Fruit fly (Drosophila melanogaster) whole organism, wandering third instar larva: ENCODE data around the gene Con.

ENCODE experiments used
- Abd-B ChIP-seq: fragments of >200 bp; optimal IDR thresholded peaks from 2 replicates; lab custom pipeline; 2017; ENCODE audit warnings: missing biosample characterization, missing genetic modification characterization
- CG32264 ChIP-seq: fragments of 200-800 bp; sonication (Bioruptor generic); optimal IDR thresholded peaks from 2 replicates; lab custom pipeline; 2016; ENCODE audit warnings: missing biosample characterization, missing genetic modification characterization
- CG9705 ChIP-seq: fragments of 200-800 bp; sonication (Bioruptor generic); optimal IDR thresholded peaks from 2 replicates; lab custom pipeline; 2018; ENCODE audit warnings: missing biosample characterization, mild to moderate bottlenecking, missing genetic modification characterization
- CrebA ChIP-seq: fragments of 200-800 bp; sonication (Bioruptor generic); optimal IDR thresholded peaks from 2 replicates; lab custom pipeline; 2016; ENCODE audit warnings: missing biosample characterization, mild to moderate bottlenecking, missing genetic modification characterization, borderline replicate concordance
- Dfd ChIP-seq: fragments of >200 bp; optimal IDR thresholded peaks from 2 replicates; lab custom pipeline; 2017; ENCODE audit warnings: missing biosample characterization, missing genetic modification characterization
- Dif ChIP-seq: fragments of 200-275, 200-300 bp; sonication (Bioruptor generic); optimal IDR thresholded peaks from 2 replicates; lab custom pipeline; 2018; ENCODE audit warnings: missing biosample characterization, missing genetic modification characterization; ENCODE audit not compliant: partially characterized antibody
- GATAd ChIP-seq: sonication (Bioruptor generic); optimal IDR thresholded peaks from 2 replicates; lab custom pipeline; 2016; ENCODE audit warnings: missing biosample characterization, missing genetic modification characterization
- HLH106 ChIP-seq: fragments of 200-800 bp; optimal IDR thresholded peaks from 3 replicates; lab custom pipeline; 2019; ENCODE audit warnings: missing biosample characterization, mild to moderate bottlenecking, missing genetic modification characterization, moderate library complexity
- Hnf4 ChIP-seq: fragments of 200-800 bp; sonication (Bioruptor generic); optimal IDR thresholded peaks from 2 replicates; lab custom pipeline; 2016; ENCODE audit warnings: missing biosample characterization, mild to moderate bottlenecking, missing genetic modification characterization
- Hr78 ChIP-seq: fragments of >200 bp; optimal IDR thresholded peaks from 2 replicates; lab custom pipeline; 2017; ENCODE audit warnings: missing biosample characterization, missing genetic modification characterization
- Hr83 ChIP-seq: fragments of 200-300 bp; sonication (Bioruptor generic); optimal IDR thresholded peaks from 2 replicates; lab custom pipeline; 2016; ENCODE audit warnings: missing biosample characterization, mild to moderate bottlenecking, missing genetic modification characterization, moderate library complexity; ENCODE audit not compliant: poor library complexity, severe bottlenecking
- Jra ChIP-seq: sonication (Bioruptor generic); optimal IDR thresholded peaks from 2 replicates; lab custom pipeline; 2016; ENCODE audit warnings: missing biosample characterization, missing genetic modification characterization
- Myc ChIP-seq: fragments of >200 bp; optimal IDR thresholded peaks from 2 replicates; lab custom pipeline; 2017
- N ChIP-seq: fragments of >200 bp; optimal IDR thresholded peaks from 2 replicates; lab custom pipeline; 2018; ENCODE audit warnings: missing biosample characterization, missing external identifiers, missing genetic modification characterization
- OdsH ChIP-seq: fragments of 200-800 bp; sonication (Bioruptor generic); optimal IDR thresholded peaks from 2 replicates; lab custom pipeline; 2016; ENCODE audit warnings: missing biosample characterization, mild to moderate bottlenecking, missing genetic modification characterization
- Rel ChIP-seq, 2 experiments: fragments of 200-800 bp; sonication (Bioruptor generic) in 1 of 2; optimal IDR thresholded peaks; 2 replicates in 1 of 2; 3 replicates in 1 of 2; lab custom pipeline; 2016 to 2019; ENCODE audit warnings: mild to moderate bottlenecking in 2 of 2, missing biosample characterization in 2 of 2, missing genetic modification characterization in 2 of 2, moderate library complexity in 1 of 2
- Sp1 ChIP-seq: fragments of 200-800 bp; sonication (Bioruptor generic); optimal IDR thresholded peaks from 3 replicates; lab custom pipeline; 2019; ENCODE audit warnings: missing biosample characterization, mild to moderate bottlenecking, missing genetic modification characterization, moderate library complexity
- Vsx2 ChIP-seq: fragments of 200-300, 225-300 bp; sonication (Bioruptor generic); optimal IDR thresholded peaks from 2 replicates; lab custom pipeline; 2018; ENCODE audit warnings: missing biosample characterization, missing genetic modification characterization; ENCODE audit not compliant: partially characterized antibody
- brk ChIP-seq: fragments of 200-800 bp; sonication (Bioruptor generic); optimal IDR thresholded peaks from 2 replicates; lab custom pipeline; 2016; ENCODE audit warnings: missing biosample characterization, mild to moderate bottlenecking, missing genetic modification characterization
- dl ChIP-seq, 2 experiments: fragments of 175-275, 200-275 bp in 1 of 2; fragments of 200-275 bp in 1 of 2; sonication (Bioruptor generic); optimal IDR thresholded peaks; lab custom pipeline; 2018; ENCODE audit warnings: mild to moderate bottlenecking in 2 of 2, missing biosample characterization in 2 of 2, missing genetic modification characterization in 2 of 2, moderate library complexity in 2 of 2; ENCODE audit not compliant: partially characterized antibody in 2 of 2, insufficient read depth in 1 of 2
- dsf ChIP-seq: sonication (Bioruptor generic); optimal IDR thresholded peaks from 2 replicates; lab custom pipeline; 2016; ENCODE audit warnings: missing biosample characterization, missing genetic modification characterization, borderline replicate concordance
- fru ChIP-seq: fragments of 200-800 bp; sonication (Bioruptor generic); optimal IDR thresholded peaks from 3 replicates; lab custom pipeline; 2016; ENCODE audit warnings: missing biosample characterization, mild to moderate bottlenecking, missing genetic modification characterization
- h ChIP-seq: fragments of 200-800 bp; sonication (Bioruptor generic); optimal IDR thresholded peaks from 3 replicates; lab custom pipeline; 2016; ENCODE audit warnings: missing biosample characterization, mild to moderate bottlenecking, missing genetic modification characterization
- jim ChIP-seq: fragments of 175-275, 200-325 bp; sonication (Bioruptor generic); optimal IDR thresholded peaks from 2 replicates; lab custom pipeline; 2016; ENCODE audit warnings: missing biosample characterization, mild to moderate bottlenecking, missing genetic modification characterization
- lola ChIP-seq: fragments of >200 bp; optimal IDR thresholded peaks from 2 replicates; lab custom pipeline; 2017; ENCODE audit warnings: missing biosample characterization, missing genetic modification characterization
- psq ChIP-seq: fragments of 200-800 bp; sonication (Bioruptor generic); optimal IDR thresholded peaks from 3 replicates; lab custom pipeline; 2017; ENCODE audit warnings: missing biosample characterization, mild to moderate bottlenecking, missing genetic modification characterization, moderate library complexity
- tai ChIP-seq: sonication (Bioruptor generic); optimal IDR thresholded peaks from 2 replicates; lab custom pipeline; 2016; ENCODE audit warnings: missing biosample characterization, missing genetic modification characterization
- usp ChIP-seq: fragments of >200 bp; optimal IDR thresholded peaks from 2 replicates; lab custom pipeline; 2017; ENCODE audit warnings: missing biosample characterization, missing genetic modification characterization
- woc ChIP-seq: sonication (Bioruptor generic); optimal IDR thresholded peaks from 2 replicates; lab custom pipeline; 2016; ENCODE audit warnings: missing biosample characterization, mild to moderate bottlenecking, missing genetic modification characterization

Con gene

dm6 chr3L:5080837-5081236 lies 2.0 kb upstream of the Con start:
- TF ChIP-seq Hr83 (GFP tag; lab: Kevin White, UChicago), result no peak
- no peak for TF ChIP-seq dsf (GFP tag; lab: Kevin White, UChicago)
- no peak for TF ChIP-seq Sp1
- no peak for TF ChIP-seq lola
- no peak for TF ChIP-seq Jra (GFP tag; lab: Kevin White, UChicago)
- no peak for TF ChIP-seq CG32264 (GFP tag; lab: Kevin White, UChicago)
- TF ChIP-seq Vsx2 (GFP tag; lab: Kevin White, UChicago), result no peak
- no peak for TF ChIP-seq jim (GFP tag; lab: Kevin White, UChicago)
- no peak for TF ChIP-seq GATAd (GFP tag; lab: Kevin White, UChicago)
- no peak for TF ChIP-seq N (GFP tag; lab: Kevin White, UChicago)
- no peak for TF ChIP-seq Dfd (GFP tag; lab: Kevin White, UChicago)
- no peak for TF ChIP-seq CrebA (GFP tag; lab: Kevin White, UChicago)
- no peak for TF ChIP-seq Dif (GFP tag; lab: Kevin White, UChicago)
- TF ChIP-seq Hr78 (GFP tag; lab: Kevin White, UChicago), result no peak
- no peak for TF ChIP-seq Abd-B (GFP tag; lab: Kevin White, UChicago)
- no peak for TF ChIP-seq Myc (lab: Kevin White, UChicago)
- TF ChIP-seq CG9705, result no peak
- TF ChIP-seq psq (GFP tag; lab: Kevin White, UChicago), result no peak
- TF ChIP-seq woc (GFP tag; lab: Kevin White, UChicago), result no peak
- no peak for TF ChIP-seq fru

- TF ChIP-seq Dif (GFP tag; lab: Kevin White, UChicago), result no peak
- TF ChIP-seq brk, result no peak
- TF ChIP-seq psq (GFP tag; lab: Kevin White, UChicago), result no peak
- no peak for TF ChIP-seq CG9705
- no peak for TF ChIP-seq Hnf4 (GFP tag; lab: Kevin White, UChicago)
- no peak for TF ChIP-seq usp
- no peak for TF ChIP-seq Jra (GFP tag; lab: Kevin White, UChicago)
- no peak for TF ChIP-seq fru
- TF ChIP-seq h (GFP tag; lab: Kevin White, UChicago), result no peak
- no peak for TF ChIP-seq Dfd (GFP tag; lab: Kevin White, UChicago)
- TF ChIP-seq lola, result no peak
- TF ChIP-seq CG32264 (GFP tag; lab: Kevin White, UChicago), result no peak
- TF ChIP-seq HLH106 (tag; lab: Kevin White, UChicago), result no peak
- no peak for TF ChIP-seq jim (GFP tag; lab: Kevin White, UChicago)
- no peak for TF ChIP-seq dsf (GFP tag; lab: Kevin White, UChicago)
- no peak for TF ChIP-seq N (GFP tag; lab: Kevin White, UChicago)
- no peak for TF ChIP-seq Abd-B (GFP tag; lab: Kevin White, UChicago)
- TF ChIP-seq OdsH (GFP tag; lab: Kevin White, UChicago), result no peak
- no peak for TF ChIP-seq CrebA (GFP tag; lab: Kevin White, UChicago)
Observed at dm6 chr3L:5017521-5017920, 61.3 kb downstream of the Con start.

dm6 chr3L:5012033-5012432 lies 66.8 kb downstream of the Con start, which contains the start of gene ATPsynCF6L:
ATPsynCF6L (minus strand) TSS chr3L:5012133.
- TF ChIP-seq Rel (GFP tag; optimal IDR thresholded peaks at IDR 0.05; lab: Kevin White, UChicago), result no peak
- no peak for TF ChIP-seq Rel (tag; optimal IDR thresholded peaks at IDR 0.05; lab: Kevin White, UChicago)

dm6 chr3L:4999447-5000226 lies 79.2 kb downstream of the Con start:
- TF ChIP-seq fru, result no peak
- no peak for TF ChIP-seq dl (GFP tag; optimal IDR thresholded peaks at IDR 0.05; lab: Kevin White, UChicago; ENCODE audit: insufficient read depth in 1 of 2, partially characterized antibody in 2 of 2)
- TF ChIP-seq usp, result no peak
- TF ChIP-seq Dif (GFP tag; lab: Kevin White, UChicago), result no peak
- no peak for TF ChIP-seq CrebA (GFP tag; lab: Kevin White, UChicago)
- TF ChIP-seq Hnf4 (GFP tag; lab: Kevin White, UChicago), result no peak
- TF ChIP-seq tai, result no peak
- TF ChIP-seq, all 38 proteins: peak for 0
